Worm (Caenorhabditis elegans) whole organism, L2 larva: ENCODE results near the gene mlk-1.

ENCODE experiments used
- ama-1 ChIP-seq: fragments of 150-350 bp; optimal IDR thresholded peaks from 2 replicates; lab custom pipeline; 2018; ENCODE audit warnings: inconsistent platforms
- dmd-4 ChIP-seq: sonication (generic microtip); optimal IDR thresholded peaks from 2 replicates; lab custom pipeline; 2017; ENCODE audit warnings: missing biosample characterization, missing genetic modification characterization
- lin-11 ChIP-seq: fragments of 150-350 bp; sonication (generic microtip); optimal IDR thresholded peaks from 2 replicates; lab custom pipeline; 2014; ENCODE audit warnings: missing biosample characterization, missing genetic modification characterization, inconsistent platforms, mixed read lengths
- mdl-1 ChIP-seq, 2 experiments: fragments of 150-350 bp in 1 of 2; sonication (generic microtip) in 1 of 2; optimal IDR thresholded peaks; 2 replicates each; lab custom pipeline; 2017; ENCODE audit warnings: missing biosample characterization in 2 of 2, missing genetic modification characterization in 2 of 2
- sem-4 ChIP-seq: fragments of 150-350 bp; optimal IDR thresholded peaks from 2 replicates; lab custom pipeline; 2014; ENCODE audit warnings: missing biosample characterization, missing genetic modification reagents, missing genetic modification characterization
- sma-3 ChIP-seq: sonication (generic microtip); optimal IDR thresholded peaks from 2 replicates; lab custom pipeline; 2016; ENCODE audit warnings: missing genetic modification reagents, missing genetic modification characterization, missing compliant biosample characterization
- ztf-11 ChIP-seq: sonication (generic microtip); optimal IDR thresholded peaks from 2 replicates; lab custom pipeline; 2017; ENCODE audit warnings: missing biosample characterization, missing genetic modification characterization

DNA sequence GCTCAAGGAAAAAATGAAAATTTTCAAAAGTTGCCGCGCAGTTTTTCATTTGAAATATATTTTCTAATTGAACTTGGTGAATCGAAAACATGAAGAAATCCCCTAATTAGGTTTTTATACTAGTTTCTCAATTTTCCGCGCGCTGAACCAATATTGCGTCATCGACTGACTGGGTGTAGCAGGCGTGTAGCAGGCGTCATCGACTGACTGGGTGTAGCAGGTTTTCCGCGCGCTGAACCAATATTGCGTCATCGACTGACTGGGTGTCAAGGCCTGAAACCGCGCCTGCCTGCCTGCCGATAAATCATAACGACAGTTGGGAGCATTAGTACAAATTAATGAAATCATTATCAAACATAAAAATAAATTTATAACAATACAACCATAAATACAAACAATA lies 41.3 kb downstream of the mlk-1 start:
- TF ChIP-seq ama-1, result no peak
- TF ChIP-seq mdl-1 (tag; optimal IDR thresholded peaks at IDR 0.05; lab: Kevin White, UChicago), result no peak
- no peak for TF ChIP-seq dmd-4
- no peak for TF ChIP-seq lin-11 (tag; lab: Kevin White, UChicago)
- TF ChIP-seq sma-3 (GFP tag; lab: Kevin White, UChicago), result no peak
- no peak for TF ChIP-seq ztf-11 (tag; lab: Kevin White, UChicago)
- TF ChIP-seq sem-4 (tag; lab: Kevin White, UChicago), result no peak
